Worm (Caenorhabditis elegans): ENCODE measurements around the gene syd-1.

ce11 chrII:7557981-7558380 is 36.7 kb downstream of the syd-1 start:
- TF ChIP-seq elt-1 (tag; optimal IDR thresholded peaks at IDR 0.05; ENCODE audit: borderline replicate concordance, insufficient read depth) = no peak
- no peak for TF ChIP-seq elt-3 (tag; optimal IDR thresholded peaks at IDR 0.05)
- no peak for TF ChIP-seq nhr-237 (tag; optimal IDR thresholded peaks at IDR 0.05)
- no peak for TF ChIP-seq unc-62 (GFP tag; optimal IDR thresholded peaks at IDR 0.05)
- TF ChIP-seq nhr-28 (tag; optimal IDR thresholded peaks at IDR 0.05) = no peak
- TF ChIP-seq lsy-2 (tag; optimal IDR thresholded peaks at IDR 0.05) = no peak
- no peak for TF ChIP-seq nhr-12 (tag; optimal IDR thresholded peaks at IDR 0.05)
- no peak for TF ChIP-seq pha-4 (tag; optimal IDR thresholded peaks at IDR 0.05)
- TF ChIP-seq ztf-11 (tag; optimal IDR thresholded peaks at IDR 0.05) = no peak
- no peak for TF ChIP-seq snpc-4 (tag; optimal IDR thresholded peaks at IDR 0.05)
- no peak for TF ChIP-seq lin-13 (tag; optimal IDR thresholded peaks at IDR 0.05)
- no peak for TF ChIP-seq ceh-43 (GFP tag; optimal IDR thresholded peaks at IDR 0.05)
- no peak for TF ChIP-seq ceh-83 (GFP tag; optimal IDR thresholded peaks at IDR 0.05)

Data from whole organism, mixed stage, embryonic.